Fruit fly (Drosophila melanogaster): ENCODE measurements around the gene CG12971.

CG12971 gene

dm6 chr3L:21382158-21382610 lies 25.9 kb upstream of the CG12971 start, which contains the start of gene rgn (continued):
- TF ChIP-seq oc (tag; optimal IDR thresholded peaks at IDR 0.05) (peak; percentile 55), fd102C (GFP tag; optimal IDR thresholded peaks at IDR 0.05) (no peak), Hand (GFP tag; optimal IDR thresholded peaks at IDR 0.05) (peak; percentile 80), dimm (GFP tag; IDR thresholded peaks at IDR 0.05) (peak; percentile 44; the same call in 1 of the 2 replicates), YL-1 (GFP tag; optimal IDR thresholded peaks at IDR 0.05) (no peak), ranshi (GFP tag; IDR thresholded peaks at IDR 0.05) (peak; percentile 64; the same call in 1 of the 2 replicates), kah (GFP tag; optimal IDR thresholded peaks at IDR 0.05) (peak; percentile 38), CG10543 (GFP tag; optimal IDR thresholded peaks at IDR 0.05) (peak; percentile 45), CG8281 (tag; optimal IDR thresholded peaks at IDR 0.05) (peak; percentile 50), NC2β (GFP tag; optimal IDR thresholded peaks at IDR 0.05) (no peak), pzg (GFP tag; optimal IDR thresholded peaks at IDR 0.05) (no peak), CG3281 (GFP tag; optimal IDR thresholded peaks at IDR 0.05) (peak; percentile 92), CG3838 (GFP tag; optimal IDR thresholded peaks at IDR 0.05) (peak; percentile 0), salm (tag; optimal IDR thresholded peaks at IDR 0.05) (no peak), ttk (GFP tag; IDR thresholded peaks at IDR 0.05) (peak; percentile 53; the same call in 1 of the 2 replicates), CG2202 (tag; optimal IDR thresholded peaks at IDR 0.05) (no peak), Dfd (GFP tag; optimal IDR thresholded peaks at IDR 0.05) (no peak), Mes4 (GFP tag; optimal IDR thresholded peaks at IDR 0.05) (no peak), CG11247 (GFP tag; IDR thresholded peaks at IDR 0.05) (peak; percentile 72), CG1233 (GFP tag; optimal IDR thresholded peaks at IDR 0.05) (peak; percentile 68), ssp (GFP tag; IDR thresholded peaks at IDR 0.05) (peak; percentile 33; the same call in 1 of the 2 replicates), CG15011 (GFP tag; optimal IDR thresholded peaks at IDR 0.05) (peak; percentile 57), Nf-YA (GFP tag; IDR thresholded peaks at IDR 0.05) (0 out of 2 replicates have a peak, but pooled peaks have one; percentile 25), CG13424 (tag; optimal IDR thresholded peaks at IDR 0.05) (peak; percentile 81), CG10366 (GFP tag; IDR thresholded peaks at IDR 0.05) (peak; percentile 71), sob (GFP tag; IDR thresholded peaks at IDR 0.05) (peak; percentile 80), Sox100B (GFP tag; optimal IDR thresholded peaks at IDR 0.05) (peak; percentile 71), CG31388 (GFP tag; optimal IDR thresholded peaks at IDR 0.05) (no peak), mld (GFP tag; IDR thresholded peaks at IDR 0.05; ENCODE audit: partially characterized antibody) (no peak), cato (GFP tag; optimal IDR thresholded peaks at IDR 0.05; ENCODE audit: borderline replicate concordance) (no peak), CG4328 (GFP tag; optimal IDR thresholded peaks at IDR 0.05) (peak; percentile 14), CG15601 (tag; optimal IDR thresholded peaks at IDR 0.05) (no peak), Oli (tag; optimal IDR thresholded peaks at IDR 0.05) (peak; percentile 77), wor (GFP tag; IDR thresholded peaks at IDR 0.05) (no peak), CG13894 (tag; optimal IDR thresholded peaks at IDR 0.05) (peak; percentile 40), CG31441 (GFP tag; IDR thresholded peaks at IDR 0.05) (peak; percentile 77), CG32772 (GFP tag; IDR thresholded peaks at IDR 0.05) (peak; percentile 67), CG2120 (GFP tag; optimal IDR thresholded peaks at IDR 0.05) (peak; percentile 86), sc (optimal IDR thresholded peaks at IDR 0.05) (no peak), sc (GFP tag; optimal IDR thresholded peaks at IDR 0.05) (no peak), Eip74EF (GFP tag; optimal IDR thresholded peaks at IDR 0.05) (peak in 1 of 2 experiments; percentile 36), sens-2 (GFP tag; IDR thresholded peaks at IDR 0.05) (no peak), Spps (tag; optimal IDR thresholded peaks at IDR 0.05) (no peak), CHES-1-like (GFP tag; optimal IDR thresholded peaks at IDR 0.05) (peak; percentile 47), Hsf (GFP tag; optimal IDR thresholded peaks at IDR 0.05) (peak; percentile 62), CG4854 (GFP tag; optimal IDR thresholded peaks at IDR 0.05) (no peak), lmd (GFP tag; IDR thresholded peaks at IDR 0.05) (peak; percentile 77; the same call in 1 of the 2 replicates), jumu (GFP tag; optimal IDR thresholded peaks at IDR 0.05) (peak; percentile 47), Abd-B (GFP tag; optimal IDR thresholded peaks at IDR 0.05) (peak; percentile 69), bigmax (GFP tag; optimal IDR thresholded peaks at IDR 0.05) (no peak)
